Fruit fly (Drosophila melanogaster): Measurements from ENCODE around the gene NUCB1.

The NUCB1 gene

DNA sequence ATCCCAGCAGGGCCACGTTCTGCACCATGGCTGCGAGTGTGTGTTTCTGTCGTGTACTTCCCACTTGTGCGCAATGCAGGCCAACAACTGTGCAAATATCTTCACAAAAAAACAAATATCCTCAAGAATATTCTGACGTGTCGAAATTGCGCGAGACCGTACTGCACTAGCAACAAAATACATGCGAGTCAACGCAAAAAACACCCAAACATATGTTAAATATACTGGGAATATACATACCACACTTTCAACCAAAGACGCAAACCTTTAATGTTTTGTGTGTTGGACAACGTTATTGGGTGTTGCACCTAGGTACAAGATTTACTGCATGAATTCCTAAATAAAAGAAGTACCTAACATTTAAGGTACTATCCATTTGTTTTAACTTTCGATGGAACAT, at the start of gene NUCB1:
Gene NUCB1, minus strand, starts transcription at position 173 of the 400 bp plus-strand sequence.
- TF ChIP-seq CG2875 (GFP tag; optimal IDR thresholded peaks at IDR 0.05) (peak; percentile 17), vnd (GFP tag; IDR thresholded peaks at IDR 0.05; ENCODE audit: partially characterized antibody) (no peak), CG3995 (GFP tag; optimal IDR thresholded peaks at IDR 0.05) (peak; percentile 27), CG13123 (GFP tag; optimal IDR thresholded peaks at IDR 0.05) (no peak), crc (GFP tag; optimal IDR thresholded peaks at IDR 0.05) (no peak), CG18599 (GFP tag; optimal IDR thresholded peaks at IDR 0.05) (no peak), slou (GFP tag; optimal IDR thresholded peaks at IDR 0.05) (no peak), bcd (GFP tag; optimal IDR thresholded peaks at IDR 0.05) (peak; percentile 40), gro (GFP tag; optimal IDR thresholded peaks at IDR 0.05) (peak; percentile 71), shn (GFP tag; optimal IDR thresholded peaks at IDR 0.05) (peak; percentile 52), E2f1 (GFP tag; IDR thresholded peaks at IDR 0.05) (no peak), CG9932 (GFP tag; IDR thresholded peaks at IDR 0.05) (peak; percentile 68), schlank (tag; optimal IDR thresholded peaks at IDR 0.05) (no peak), CG4854 (GFP tag; optimal IDR thresholded peaks at IDR 0.05) (no peak), esg (GFP tag; conservative IDR thresholded peaks at IDR 0.05) (no peak), CG10366 (GFP tag; IDR thresholded peaks at IDR 0.05) (peak; percentile 12; the same call in 1 of the 2 replicates), Blimp-1 (GFP tag; optimal IDR thresholded peaks at IDR 0.05) (no peak), CG17829 (tag; optimal IDR thresholded peaks at IDR 0.05) (peak; percentile 46), ro (GFP tag; IDR thresholded peaks at IDR 0.05) (no peak), CG7745 (tag; optimal IDR thresholded peaks at IDR 0.05) (no peak), CG18619 (GFP tag; optimal IDR thresholded peaks at IDR 0.05) (peak; percentile 29), CG10462 (GFP tag; optimal IDR thresholded peaks at IDR 0.05) (no peak), CG4328 (GFP tag; optimal IDR thresholded peaks at IDR 0.05) (no peak), HmgD (GFP tag; optimal IDR thresholded peaks at IDR 0.05) (peak; percentile 72), CG33557 (GFP tag; optimal IDR thresholded peaks at IDR 0.05) (peak; percentile 25), eyg (GFP tag; optimal IDR thresholded peaks at IDR 0.05) (no peak), zf30C (GFP tag; optimal IDR thresholded peaks at IDR 0.05) (no peak), CG15011 (GFP tag; optimal IDR thresholded peaks at IDR 0.05) (no peak), mam (GFP tag; optimal IDR thresholded peaks at IDR 0.05) (peak; percentile 64), Sin3A (optimal IDR thresholded peaks at IDR 0.05) (peak; percentile 11), CG6791 (GFP tag; IDR thresholded peaks at IDR 0.05; ENCODE audit: partially characterized antibody) (no peak), hth (optimal IDR thresholded peaks at IDR 0.05) (no peak), CG34376 (GFP tag; optimal IDR thresholded peaks at IDR 0.05) (no peak), kni (GFP tag; optimal IDR thresholded peaks at IDR 0.05) (no peak), Dp (GFP tag; optimal IDR thresholded peaks at IDR 0.05) (peak; percentile 45), da (GFP tag; optimal IDR thresholded peaks at IDR 0.05) (no peak), CrebB (tag; optimal IDR thresholded peaks at IDR 0.05) (peak; percentile 12), ham (GFP tag; IDR thresholded peaks at IDR 0.05) (no peak), vfl (GFP tag; optimal IDR thresholded peaks at IDR 0.05) (peak; percentile 29), CG5953 (GFP tag; IDR thresholded peaks at IDR 0.05) (no peak), NK7.1 (GFP tag; optimal IDR thresholded peaks at IDR 0.05) (no peak), CG13894 (tag; optimal IDR thresholded peaks at IDR 0.05) (no peak), CG30020 (tag; optimal IDR thresholded peaks at IDR 0.05) (peak; percentile 29), CG3838 (GFP tag; optimal IDR thresholded peaks at IDR 0.05) (no peak), CG1529 (GFP tag; optimal IDR thresholded peaks at IDR 0.05) (no peak), Max (GFP tag; optimal IDR thresholded peaks at IDR 0.05) (peak; percentile 53), CG17385 (GFP tag; optimal IDR thresholded peaks at IDR 0.05) (no peak), CG6683 (GFP tag; optimal IDR thresholded peaks at IDR 0.05) (no peak), emc (GFP tag; optimal IDR thresholded peaks at IDR 0.05) (no peak), sna (GFP tag; IDR thresholded peaks at IDR 0.05; ENCODE audit: partially characterized antibody) (no peak), CG14667 (GFP tag; IDR thresholded peaks at IDR 0.05) (no peak), Hr51 (GFP tag; optimal IDR thresholded peaks at IDR 0.05) (peak in 1 of 2 experiments; percentile 22)

Measured in whole organism, embryonic.